Worm (Caenorhabditis elegans): ENCODE measurements around the gene cft-1.

Gene cft-1

DNA sequence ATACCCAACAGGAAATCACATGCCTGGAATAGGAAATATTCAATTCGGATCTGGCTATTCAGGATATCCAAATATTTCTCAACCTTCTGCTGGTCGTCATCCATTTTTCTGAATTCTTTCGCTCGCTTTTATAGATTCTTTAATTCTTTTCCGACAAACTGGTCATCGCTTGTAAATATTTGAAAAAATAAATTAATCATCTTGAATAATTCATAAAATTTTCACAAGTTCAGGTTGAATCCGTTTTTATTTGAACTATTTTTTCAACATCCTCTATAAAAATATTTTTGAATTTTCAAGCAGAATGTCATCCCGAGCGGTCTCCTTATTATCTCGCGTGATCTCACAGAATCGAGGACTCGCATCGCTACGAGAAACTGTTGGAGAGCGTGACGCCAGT lies 54.8 kb downstream of the cft-1 start, which contains the start of gene mrpl-48:
mrpl-48 (plus strand) TSS at position 301 of the 400 bp plus-strand sequence.
- TF ChIP-seq nhr-10 (tag; optimal IDR thresholded peaks at IDR 0.05) (no peak), nhr-237 (tag; optimal IDR thresholded peaks at IDR 0.05) (no peak), nhr-25 (tag; optimal IDR thresholded peaks at IDR 0.05) (no peak), ztf-1 (GFP tag; conservative IDR thresholded peaks at IDR 0.05) (no peak), dmd-4 (tag; optimal IDR thresholded peaks at IDR 0.05) (no peak), C34F6.9 (tag; optimal IDR thresholded peaks at IDR 0.05) (no peak), fos-1 (tag; optimal IDR thresholded peaks at IDR 0.05) (no peak)

DNA sequence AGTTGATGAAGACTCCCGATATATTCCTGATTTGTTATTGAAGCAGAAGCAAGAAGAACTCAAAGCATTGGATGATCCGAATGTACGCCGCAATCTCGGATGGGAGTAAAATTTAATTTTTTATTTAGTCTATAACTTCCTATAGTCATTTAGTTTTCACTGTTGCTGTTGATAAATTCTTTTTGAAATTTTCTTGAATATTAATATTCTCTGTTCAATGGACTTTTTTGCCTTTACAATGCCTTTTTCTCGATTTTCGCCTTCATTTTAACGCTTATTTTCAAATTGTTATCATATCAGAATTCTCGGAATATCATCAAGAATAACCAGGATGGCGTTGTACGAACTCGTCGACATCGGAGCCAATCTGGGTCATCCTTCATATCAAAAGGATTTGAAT lies 55.7 kb downstream of the cft-1 start, which contains the start of gene crn-2:
crn-2 (plus strand) TSS at position 301 of the 400 bp plus-strand sequence.
- TF ChIP-seq nhr-21 (tag; optimal IDR thresholded peaks at IDR 0.05) (no peak), unc-62 (GFP tag; optimal IDR thresholded peaks at IDR 0.05) (no peak), peb-1 (tag; optimal IDR thresholded peaks at IDR 0.05) (no peak), C34F6.9 (tag; optimal IDR thresholded peaks at IDR 0.05) (no peak), mdl-1 (tag; optimal IDR thresholded peaks at IDR 0.05) (no peak), elt-1 (tag; optimal IDR thresholded peaks at IDR 0.05) (no peak), elt-3 (tag; optimal IDR thresholded peaks at IDR 0.05) (no peak), lin-13 (GFP tag; optimal IDR thresholded peaks at IDR 0.05) (no peak), ama-1 (optimal IDR thresholded peaks at IDR 0.05) (no peak), Y55F3AM.14 (GFP tag; optimal IDR thresholded peaks at IDR 0.05) (no peak), sma-9 (GFP tag; optimal IDR thresholded peaks at IDR 0.05) (no peak), sma-9 (tag; optimal IDR thresholded peaks at IDR 0.05) (no peak), unc-55 (GFP tag; optimal IDR thresholded peaks at IDR 0.05) (no peak)

All from whole organism, L2 larva.